Fruit fly (Drosophila melanogaster) whole organism, embryonic: ENCODE results near the gene r2d2.

Experiments
- Bgb ChIP-seq: fragments of 200-800 bp; sonication (Bioruptor generic); IDR thresholded peaks from 2 replicates; pipeline ENCODE4 v1.3.6; 2022; ENCODE audit warnings: missing biosample characterization, missing genetic modification characterization; ENCODE audit not compliant: partially characterized antibody
- BtbVII ChIP-seq: fragments of 200-800 bp; sonication (Bioruptor generic); optimal IDR thresholded peaks from 3 replicates; lab custom pipeline; 2017; ENCODE audit warnings: missing biosample characterization, mild to moderate bottlenecking, missing genetic modification characterization
- CG10543 ChIP-seq: fragments of 200-800 bp; sonication (Bioruptor generic); optimal IDR thresholded peaks from 3 replicates; lab custom pipeline; 2017; ENCODE audit warnings: missing biosample characterization, mild to moderate bottlenecking, missing genetic modification characterization, moderate library complexity
- CG10959 ChIP-seq: fragments of 200-800 bp; sonication (Bioruptor generic); IDR thresholded peaks from 2 replicates; pipeline ENCODE4 v1.3.6; 2022; ENCODE audit warnings: missing biosample characterization, missing genetic modification characterization
- CG12071 ChIP-seq: fragments of 200-800 bp; sonication (Bioruptor generic); optimal IDR thresholded peaks from 3 replicates; lab custom pipeline; 2018; ENCODE audit warnings: missing biosample characterization, mild to moderate bottlenecking, missing genetic modification characterization
- CG1233 ChIP-seq: fragments of 200-800 bp; sonication (Bioruptor generic); optimal IDR thresholded peaks from 4 replicates; lab custom pipeline; 2018; ENCODE audit warnings: missing biosample characterization, mild to moderate bottlenecking, missing genetic modification characterization
- CG12744 ChIP-seq: fragments of 200-800 bp; sonication (Bioruptor generic); optimal IDR thresholded peaks from 2 replicates; lab custom pipeline; 2016; ENCODE audit warnings: missing biosample characterization, missing genetic modification characterization
- CG15514 ChIP-seq: fragments of 200-800 bp; sonication (Bioruptor generic); optimal IDR thresholded peaks from 3 replicates; lab custom pipeline; 2017; ENCODE audit warnings: missing biosample characterization, missing genetic modification characterization, mild to moderate bottlenecking, moderate library complexity, missing genetic modification reagents
- CG17568 ChIP-seq: fragments of 200-800 bp; sonication (Bioruptor generic); optimal IDR thresholded peaks from 2 replicates; lab custom pipeline; 2018; ENCODE audit warnings: missing biosample characterization, mild to moderate bottlenecking, missing genetic modification characterization, moderate library complexity
- CG2116 ChIP-seq: fragments of 200-800 bp; sonication (Bioruptor generic); optimal IDR thresholded peaks from 3 replicates; lab custom pipeline; 2018; ENCODE audit warnings: missing biosample characterization, mild to moderate bottlenecking, missing genetic modification characterization
- CG2712 ChIP-seq: fragments of 200-800 bp; optimal IDR thresholded peaks from 3 replicates; lab custom pipeline; 2019; ENCODE audit warnings: missing biosample characterization, mild to moderate bottlenecking, missing genetic modification characterization, moderate library complexity
- CG31224 ChIP-seq: fragments of 200-800 bp; sonication (Bioruptor generic); IDR thresholded peaks from 2 replicates; pipeline ENCODE4 v1.3.6; 2022; ENCODE audit warnings: missing biosample characterization, missing genetic modification characterization
- CG31388 ChIP-seq: fragments of 200-800 bp; sonication (Bioruptor generic); optimal IDR thresholded peaks from 2 replicates; lab custom pipeline; 2016; ENCODE audit warnings: missing biosample characterization, missing genetic modification characterization
- CG43689 ChIP-seq: fragments of 200-800 bp; sonication (Bioruptor generic); IDR thresholded peaks from 2 replicates; pipeline ENCODE4 v1.3.6; 2022; ENCODE audit warnings: missing biosample characterization, missing genetic modification characterization
- CG5180 ChIP-seq: fragments of 200-800 bp; sonication (Bioruptor generic); optimal IDR thresholded peaks from 3 replicates; lab custom pipeline; 2017; ENCODE audit warnings: missing biosample characterization, missing genetic modification characterization, mild to moderate bottlenecking, moderate library complexity, missing genetic modification reagents
- CG6791 ChIP-seq: fragments of 200-800 bp; sonication (Bioruptor generic); IDR thresholded peaks from 3 replicates; pipeline ENCODE4 v1.3.6; 2022; ENCODE audit warnings: missing biosample characterization, missing genetic modification characterization; ENCODE audit not compliant: partially characterized antibody
- CG8944 ChIP-seq: fragments of 200-800 bp; sonication (Bioruptor generic); optimal IDR thresholded peaks from 3 replicates; lab custom pipeline; 2016; ENCODE audit warnings: missing biosample characterization, missing genetic modification characterization
- CG9215 ChIP-seq: fragments of 200-800 bp; sonication (Bioruptor generic); IDR thresholded peaks from 2 replicates; pipeline ENCODE4 v1.3.6; 2022; ENCODE audit warnings: missing biosample characterization, missing genetic modification characterization
- ERR ChIP-seq: fragments of 200-800 bp; sonication (Bioruptor generic); optimal IDR thresholded peaks from 2 replicates; lab custom pipeline; 2016; ENCODE audit warnings: missing biosample characterization, missing genetic modification characterization
- Fer2 ChIP-seq: fragments of 200-800 bp; sonication (Bioruptor generic); optimal IDR thresholded peaks from 2 replicates; lab custom pipeline; 2018; ENCODE audit warnings: missing biosample characterization, mild to moderate bottlenecking, missing genetic modification characterization, moderate library complexity
- H2.0 ChIP-seq: fragments of 200-800 bp; sonication (Bioruptor generic); IDR thresholded peaks from 2 replicates; pipeline ENCODE4 v1.3.6; 2022; ENCODE audit warnings: missing biosample characterization, missing genetic modification characterization
- Hand ChIP-seq: fragments of 200-800 bp; sonication (Bioruptor generic); optimal IDR thresholded peaks from 2 replicates; lab custom pipeline; 2017; ENCODE audit warnings: mild to moderate bottlenecking, missing biosample characterization, missing genetic modification reagents, missing genetic modification characterization
- Hsf ChIP-seq: fragments of 200-800 bp; sonication (Bioruptor generic); optimal IDR thresholded peaks from 3 replicates; lab custom pipeline; 2016; ENCODE audit warnings: missing biosample characterization, missing genetic modification characterization
- MBD-R2 ChIP-seq: fragments of 200-800 bp; sonication (Bioruptor generic); IDR thresholded peaks from 2 replicates; pipeline ENCODE4 v1.3.6; 2022; ENCODE audit warnings: missing biosample characterization, missing genetic modification characterization
- Neu2 ChIP-seq: fragments of 200-800 bp; sonication (Bioruptor generic); optimal IDR thresholded peaks from 3 replicates; lab custom pipeline; 2016; ENCODE audit warnings: missing biosample characterization, missing genetic modification characterization, borderline replicate concordance
- Nf-YC ChIP-seq: fragments of 200-800 bp; optimal IDR thresholded peaks from 3 replicates; lab custom pipeline; 2019; ENCODE audit warnings: missing biosample characterization, mild to moderate bottlenecking, missing genetic modification characterization, moderate library complexity
- Scr ChIP-seq: fragments of 200-800 bp; sonication (Bioruptor generic); IDR thresholded peaks from 2 replicates; pipeline ENCODE4 v1.3.6; 2022; ENCODE audit warnings: missing biosample characterization, missing genetic modification characterization; ENCODE audit not compliant: partially characterized antibody
- ara ChIP-seq: fragments of 200-800 bp; sonication (Bioruptor generic); IDR thresholded peaks from 2 replicates; pipeline ENCODE4 v1.3.6; 2022; ENCODE audit warnings: missing biosample characterization, missing genetic modification characterization
- ato ChIP-seq: fragments of 200-800 bp; sonication (Bioruptor generic); IDR thresholded peaks from 2 replicates; pipeline ENCODE4 v1.3.6; 2022; ENCODE audit warnings: missing biosample characterization, missing genetic modification characterization; ENCODE audit not compliant: partially characterized antibody
- bcd ChIP-seq: fragments of 200-800 bp; sonication (Bioruptor generic); optimal IDR thresholded peaks from 2 replicates; lab custom pipeline; 2017; ENCODE audit warnings: missing biosample characterization, mild to moderate bottlenecking, missing genetic modification characterization
- btn ChIP-seq: fragments of 200-800 bp; sonication (Bioruptor generic); optimal IDR thresholded peaks from 2 replicates; lab custom pipeline; 2016; ENCODE audit warnings: missing biosample characterization, missing genetic modification characterization
- dan ChIP-seq: fragments of 200-800 bp; sonication (Bioruptor generic); IDR thresholded peaks from 2 replicates; pipeline ENCODE4 v1.3.6; 2022; ENCODE audit warnings: missing biosample characterization, missing genetic modification characterization
- dimm ChIP-seq: fragments of 200-800 bp; sonication (Bioruptor generic); IDR thresholded peaks from 2 replicates; pipeline ENCODE4 v1.3.6; 2022; ENCODE audit warnings: missing biosample characterization, missing genetic modification characterization
- dpn ChIP-seq, 2 experiments: fragments of 200-800 bp; sonication (Bioruptor generic); optimal IDR thresholded peaks; 3 replicates each; lab custom pipeline; 2016; ENCODE audit warnings: missing biosample characterization in 2 of 2, missing genetic modification characterization in 2 of 2
- eyg ChIP-seq: fragments of 200-800 bp; sonication (Bioruptor generic); optimal IDR thresholded peaks from 3 replicates; lab custom pipeline; 2016; ENCODE audit warnings: missing biosample characterization, missing genetic modification characterization
- fd102C ChIP-seq: fragments of 200-800 bp; sonication (Bioruptor generic); optimal IDR thresholded peaks from 2 replicates; lab custom pipeline; 2018; ENCODE audit warnings: missing biosample characterization, mild to moderate bottlenecking, missing genetic modification characterization, moderate library complexity
- gfzf ChIP-seq: fragments of 200-800 bp; sonication (Bioruptor generic); optimal IDR thresholded peaks from 2 replicates; lab custom pipeline; 2016; ENCODE audit warnings: missing biosample characterization, mild to moderate bottlenecking, missing genetic modification characterization, moderate library complexity
- gro ChIP-seq: fragments of 200-800 bp; sonication (Bioruptor generic); optimal IDR thresholded peaks from 2 replicates; lab custom pipeline; 2016; ENCODE audit warnings: missing biosample characterization, missing genetic modification characterization
- ind ChIP-seq: fragments of 200-800 bp; sonication (Bioruptor generic); optimal IDR thresholded peaks from 3 replicates; lab custom pipeline; 2016; ENCODE audit warnings: missing biosample characterization, missing genetic modification characterization
- lab ChIP-seq: fragments of 200-800 bp; sonication (Bioruptor generic); optimal IDR thresholded peaks from 3 replicates; lab custom pipeline; 2017; ENCODE audit warnings: missing biosample characterization, missing genetic modification characterization, mild to moderate bottlenecking, moderate library complexity, missing genetic modification reagents
- odd ChIP-seq: fragments of 200-800 bp; sonication (Bioruptor generic); optimal IDR thresholded peaks from 2 replicates; lab custom pipeline; 2017; ENCODE audit warnings: missing biosample characterization, mild to moderate bottlenecking, missing genetic modification characterization
- pan ChIP-seq, 4 experiments: fragments of >200 bp in 3 of 4; fragments of 200-800 bp in 1 of 4; sonication (Bioruptor generic) in 1 of 4; optimal IDR thresholded peaks in 3 of 4; IDR thresholded peaks in 1 of 4; 2 replicates each; pipeline versions ENCODE4 v1.3.6 to Lab custom; 2017 to 2022; ENCODE audit warnings: missing biosample characterization in 2 of 4, missing genetic modification characterization in 2 of 4, mixed read lengths in 1 of 4
- row ChIP-seq: fragments of 200-800 bp; sonication (Bioruptor generic); IDR thresholded peaks from 3 replicates; pipeline ENCODE4 v1.3.6; 2022; ENCODE audit warnings: missing biosample characterization, missing genetic modification characterization
- sens-2 ChIP-seq: fragments of 200-800 bp; sonication (Bioruptor generic); IDR thresholded peaks from 2 replicates; pipeline ENCODE4 v1.3.6; 2022; ENCODE audit warnings: missing biosample characterization, missing genetic modification characterization
- slou ChIP-seq: fragments of 200-800 bp; sonication (Bioruptor generic); optimal IDR thresholded peaks from 3 replicates; lab custom pipeline; 2016; ENCODE audit warnings: missing biosample characterization, missing genetic modification characterization
- sqz ChIP-seq: fragments of 200-800 bp; sonication (Bioruptor generic); optimal IDR thresholded peaks from 3 replicates; lab custom pipeline; 2018; ENCODE audit warnings: missing biosample characterization, mild to moderate bottlenecking, missing genetic modification characterization
- sr ChIP-seq: fragments of 200-800 bp; sonication (Bioruptor generic); IDR thresholded peaks from 3 replicates; pipeline ENCODE4 v1.3.6; 2022; ENCODE audit warnings: missing biosample characterization, missing genetic modification characterization
- stwl ChIP-seq: fragments of 200-800 bp; sonication (Bioruptor generic); optimal IDR thresholded peaks from 3 replicates; lab custom pipeline; 2018; ENCODE audit warnings: missing biosample characterization, mild to moderate bottlenecking, missing genetic modification characterization, moderate library complexity
- wor ChIP-seq: fragments of 200-800 bp; sonication (Bioruptor generic); IDR thresholded peaks from 2 replicates; pipeline ENCODE4 v1.3.6; 2022; ENCODE audit warnings: missing biosample characterization, missing genetic modification characterization
- yki ChIP-seq: fragments of >200 bp; optimal IDR thresholded peaks from 3 replicates; lab custom pipeline; 2018
- zen ChIP-seq: fragments of 200-800 bp; sonication (Bioruptor generic); optimal IDR thresholded peaks from 3 replicates; lab custom pipeline; 2018; ENCODE audit warnings: missing biosample characterization, mild to moderate bottlenecking, missing genetic modification characterization, moderate library complexity

The r2d2 gene

dm6 chr2L:7809699-7810088 is 9.7 kb downstream of the r2d2 start (continued):
- no peak for TF ChIP-seq Scr (GFP tag; lab: Robert Waterston, UW)
- no peak for TF ChIP-seq CG2712 (tag; lab: Kevin White, UChicago)
- peak; percentile 17 for TF ChIP-seq CG17568 (GFP tag; lab: Kevin White, UChicago)
- no peak for TF ChIP-seq sens-2
- peak; percentile 26; the same call in 1 of the 3 replicates for TF ChIP-seq sr (GFP tag; lab: Robert Waterston, UW)
- TF ChIP-seq CG12744 (GFP tag; lab: Kevin White, UChicago): no peak
- peak; percentile 67 for TF ChIP-seq gfzf
- no peak for TF ChIP-seq dpn (GFP tag; optimal IDR thresholded peaks at IDR 0.05; lab: Kevin White, UChicago)
- TF ChIP-seq Nf-YC (tag; lab: Kevin White, UChicago): peak; percentile 15
- peak; percentile 34; the same call in 1 of the 2 replicates for TF ChIP-seq MBD-R2 (GFP tag; lab: Robert Waterston, UW)
- TF ChIP-seq CG9215 (GFP tag; lab: Robert Waterston, UW): no peak
- no peak for TF ChIP-seq CG8944 (GFP tag; lab: Kevin White, UChicago)
- TF ChIP-seq bcd: no peak
- TF ChIP-seq CG1233 (GFP tag; lab: Kevin White, UChicago): no peak
- no peak for TF ChIP-seq CG5180
- no peak for TF ChIP-seq dan
- TF ChIP-seq CG31224 (GFP tag; lab: Robert Waterston, UW): no peak
- TF ChIP-seq Bgb (GFP tag; lab: Robert Waterston, UW): peak; percentile 61; the same call in 1 of the 2 replicates
- TF ChIP-seq dimm (GFP tag; lab: Robert Waterston, UW): no peak
- no peak for TF ChIP-seq zen
- TF ChIP-seq stwl (tag; lab: Kevin White, UChicago): no peak
- TF ChIP-seq odd (GFP tag; lab: Kevin White, UChicago): no peak
- TF ChIP-seq fd102C (GFP tag; lab: Kevin White, UChicago): no peak
- TF ChIP-seq CG10543 (GFP tag; lab: Kevin White, UChicago): peak; percentile 86
- TF ChIP-seq lab: peak; percentile 46
- TF ChIP-seq BtbVII: no peak
- TF ChIP-seq yki (lab: Kevin White, UChicago): peak; percentile 28
- TF ChIP-seq CG6791 (GFP tag; lab: Robert Waterston, UW): 0 out of 3 replicates have a peak, but pooled peaks have one; percentile 32
- peak; percentile 27; the same call in 1 of the 3 replicates for TF ChIP-seq row (GFP tag; lab: Robert Waterston, UW)
- no peak for TF ChIP-seq CG31388
- TF ChIP-seq wor: no peak
- TF ChIP-seq gro (GFP tag; lab: Kevin White, UChicago): peak; percentile 57
- no peak for TF ChIP-seq sqz
- no peak for TF ChIP-seq Neu2 (GFP tag; lab: Kevin White, UChicago)
- TF ChIP-seq H2.0 (GFP tag; lab: Robert Waterston, UW): no peak
- TF ChIP-seq btn (GFP tag; lab: Kevin White, UChicago): no peak
- TF ChIP-seq eyg (GFP tag; lab: Kevin White, UChicago): peak; percentile 39
- no peak for TF ChIP-seq CG43689 (GFP tag; lab: Robert Waterston, UW)
- no peak for TF ChIP-seq Hsf (GFP tag; lab: Kevin White, UChicago)
- peak; percentile 8 for TF ChIP-seq ERR (GFP tag; lab: Kevin White, UChicago)
- no peak for TF ChIP-seq CG10959
- no peak for TF ChIP-seq CG12071 (GFP tag; lab: Kevin White, UChicago)
- no peak for TF ChIP-seq CG2116 (GFP tag; lab: Kevin White, UChicago)
- TF ChIP-seq slou (GFP tag; lab: Kevin White, UChicago): no peak
- no peak for TF ChIP-seq ind
- TF ChIP-seq Fer2: no peak
- peak; percentile 12 for TF ChIP-seq Hand (GFP tag; lab: Kevin White, UChicago)
- no peak for TF ChIP-seq ato
- TF ChIP-seq ara (GFP tag; lab: Robert Waterston, UW): no peak
- no peak for TF ChIP-seq pan (optimal IDR thresholded peaks at IDR 0.05; lab: Kevin White, UChicago)
- peak in 1 of 2 experiments; percentile 43 for TF ChIP-seq pan (GFP tag; optimal IDR thresholded peaks at IDR 0.05 in 1 of 2, IDR thresholded peaks at IDR 0.05 in 1 of 2)
- TF ChIP-seq CG15514 (GFP tag; lab: Kevin White, UChicago): peak; percentile 31
